Worm (Caenorhabditis elegans) whole organism, L3 larva: Measurements from ENCODE around the gene R11G11.16.

Experiments
- ceh-16 ChIP-seq: sonication (generic microtip); optimal IDR thresholded peaks from 2 replicates; lab custom pipeline; 2017; ENCODE audit warnings: missing biosample characterization, missing genetic modification characterization
- mml-1 ChIP-seq: fragments of 150-350 bp; sonication (generic microtip); optimal IDR thresholded peaks from 3 replicates; lab custom pipeline; 2014; ENCODE audit warnings: missing biosample characterization, missing genetic modification characterization
- nhr-11 ChIP-seq: fragments of 150-350 bp; optimal IDR thresholded peaks from 2 replicates; lab custom pipeline; 2014; ENCODE audit warnings: missing biosample characterization, missing genetic modification characterization
- nhr-12 ChIP-seq: fragments of 150-350 bp; optimal IDR thresholded peaks from 2 replicates; lab custom pipeline; 2014; ENCODE audit warnings: missing biosample characterization, missing genetic modification characterization
- pha-4 ChIP-seq: fragments of 150-350 bp; optimal IDR thresholded peaks from 2 replicates; lab custom pipeline; 2014; ENCODE audit warnings: missing biosample characterization, missing genetic modification reagents, missing genetic modification characterization
- sea-2 ChIP-seq: fragments of 150-350 bp; sonication (generic microtip); optimal IDR thresholded peaks from 4 replicates; lab custom pipeline; 2014; ENCODE audit warnings: missing biosample characterization, missing genetic modification reagents, missing genetic modification characterization
- snpc-4 ChIP-seq: fragments of 150-350 bp; optimal IDR thresholded peaks from 2 replicates; lab custom pipeline; 2014; ENCODE audit warnings: missing biosample characterization, missing genetic modification characterization

DNA sequence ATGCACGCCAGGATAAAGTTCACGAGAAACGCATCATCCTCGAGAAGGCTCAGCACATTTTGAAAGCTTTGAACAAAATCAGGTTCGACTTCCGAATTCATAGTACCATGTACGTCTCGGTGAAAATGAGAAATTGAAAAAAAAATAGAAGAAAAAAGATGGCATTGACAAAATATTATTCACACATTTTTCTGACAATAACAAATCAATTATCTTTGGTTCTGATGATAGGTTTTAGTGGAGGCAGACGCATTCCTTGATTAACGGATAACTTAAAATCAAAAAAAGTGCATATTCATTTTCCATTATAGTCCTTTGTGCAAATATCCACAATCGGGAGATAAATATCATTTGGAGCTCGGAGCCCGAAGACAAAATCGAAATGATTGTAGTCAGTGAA is 3.4 kb downstream of the R11G11.16 start, which contains the start of gene srw-107:
- TF ChIP-seq mml-1 (tag; lab: Kevin White, UChicago) (no peak), nhr-11 (no peak), pha-4 (no peak), sea-2 (GFP tag; lab: Kevin White, UChicago) (no peak), nhr-12 (tag; lab: Kevin White, UChicago) (no peak), snpc-4 (tag; lab: Kevin White, UChicago) (no peak), ceh-16 (tag; lab: Kevin White, UChicago) (no peak)
